Worm (Caenorhabditis elegans) whole organism, L4/young adult: ENCODE measurements around the gene F10C1.3.

Experiments used
- W03F9.2 ChIP-seq: fragments of 150-350 bp; optimal IDR thresholded peaks from 2 replicates; lab custom pipeline; 2014; ENCODE audit warnings: missing biosample characterization, missing genetic modification characterization
- dao-5 ChIP-seq: sonication (generic microtip); optimal IDR thresholded peaks from 2 replicates; lab custom pipeline; 2016; ENCODE audit warnings: missing genotype, missing genetic modification characterization, moderate library complexity, missing compliant biosample characterization
- him-1 ChIP-seq: sonication (generic microtip); optimal IDR thresholded peaks from 2 replicates; lab custom pipeline; 2016; ENCODE audit warnings: missing genotype, missing genetic modification reagents, missing genetic modification characterization, missing compliant biosample characterization

F10C1.3 gene

ce11 chrII:5781935-5782921, 24.7 kb upstream of the F10C1.3 start, which contains the start of gene K05F1.6:
Gene K05F1.6, plus strand, starts transcription at chrII:5782520.
- TF ChIP-seq dao-5 (tag; lab: Kevin White, UChicago) (peak; percentile 47), W03F9.2 (tag; lab: Kevin White, UChicago) (peak; percentile 67), him-1 (tag; lab: Kevin White, UChicago) (peak; percentile 34)

DNA sequence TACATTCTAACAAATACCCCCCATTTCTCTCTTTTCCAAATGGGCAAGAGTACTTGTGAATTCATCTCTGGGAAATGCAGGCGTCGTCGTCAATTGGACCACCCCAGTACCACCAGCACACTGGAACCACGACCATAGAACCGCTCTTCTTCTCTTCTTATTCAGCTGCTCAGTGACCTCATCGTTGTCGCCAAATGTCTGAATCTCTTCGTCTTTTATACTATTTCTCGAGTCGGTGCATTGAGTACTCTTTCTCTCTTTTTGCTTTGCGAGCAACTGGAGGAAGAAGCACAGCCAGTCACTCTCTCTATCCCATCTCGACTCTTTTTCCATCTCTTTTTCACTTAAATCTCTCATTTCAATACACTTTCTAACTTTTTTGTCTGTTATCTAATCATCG, 22.3 kb upstream of the F10C1.3 start:
- peak; percentile 75 for TF ChIP-seq him-1 (tag; lab: Kevin White, UChicago)
- no peak for TF ChIP-seq W03F9.2 (tag; lab: Kevin White, UChicago)

ce11 chrII:5777372-5777771, 19.8 kb upstream of the F10C1.3 start:
- TF ChIP-seq W03F9.2 (tag; lab: Kevin White, UChicago): no peak
- TF ChIP-seq him-1 (tag; lab: Kevin White, UChicago): no peak
- no peak for TF ChIP-seq dao-5 (tag; lab: Kevin White, UChicago)

DNA sequence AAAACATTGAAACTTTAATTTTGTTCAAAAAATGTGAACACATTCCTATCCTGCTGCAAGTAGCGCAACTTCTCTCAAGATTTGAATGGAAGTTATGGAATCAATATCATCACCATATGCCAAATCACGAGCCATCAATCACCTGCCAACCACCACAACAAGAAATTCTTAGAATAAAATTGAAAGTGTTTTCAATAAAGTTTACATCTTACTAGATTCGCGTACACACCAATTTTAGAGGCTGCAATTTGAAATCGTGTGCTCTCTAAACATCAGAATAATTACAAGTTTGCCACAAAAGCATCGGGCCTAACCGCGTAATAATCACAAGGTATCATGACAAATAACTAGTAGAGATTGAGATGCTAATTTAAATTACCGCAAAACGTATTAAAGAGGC, 17.3 kb upstream of the F10C1.3 start:
- TF ChIP-seq him-1 (tag; lab: Kevin White, UChicago) (no peak), W03F9.2 (tag; lab: Kevin White, UChicago) (no peak), dao-5 (tag; lab: Kevin White, UChicago) (no peak)

DNA sequence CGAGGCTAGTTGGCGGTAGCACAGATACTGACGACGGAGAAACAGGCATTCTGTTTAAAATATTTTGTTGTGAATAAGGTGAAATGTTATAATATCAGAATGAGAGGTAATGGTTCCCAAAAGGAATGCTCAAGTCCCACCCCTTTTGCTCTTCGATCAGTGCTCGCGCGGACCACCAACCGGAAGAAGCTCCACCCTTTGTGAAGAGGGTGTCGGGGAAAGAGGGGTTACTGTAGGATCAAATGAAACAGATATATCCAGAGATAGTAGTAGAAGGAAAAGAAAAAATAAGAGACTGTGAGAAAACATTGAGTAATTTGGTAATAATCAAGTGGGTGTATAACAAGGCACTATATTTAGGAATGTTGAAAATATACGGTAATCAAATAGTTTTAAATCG, 16.6 kb upstream of the F10C1.3 start, which contains the start of the genes dmd-5 and F10C1.1:
dmd-5 (minus strand) TSS at position 101 of the 400 bp plus-strand sequence.
F10C1.1 (plus strand) TSS at position 110 of the 400 bp plus-strand sequence.
- no peak for TF ChIP-seq him-1 (tag; lab: Kevin White, UChicago)
- TF ChIP-seq dao-5 (tag; lab: Kevin White, UChicago): no peak
- TF ChIP-seq W03F9.2 (tag; lab: Kevin White, UChicago): no peak

DNA sequence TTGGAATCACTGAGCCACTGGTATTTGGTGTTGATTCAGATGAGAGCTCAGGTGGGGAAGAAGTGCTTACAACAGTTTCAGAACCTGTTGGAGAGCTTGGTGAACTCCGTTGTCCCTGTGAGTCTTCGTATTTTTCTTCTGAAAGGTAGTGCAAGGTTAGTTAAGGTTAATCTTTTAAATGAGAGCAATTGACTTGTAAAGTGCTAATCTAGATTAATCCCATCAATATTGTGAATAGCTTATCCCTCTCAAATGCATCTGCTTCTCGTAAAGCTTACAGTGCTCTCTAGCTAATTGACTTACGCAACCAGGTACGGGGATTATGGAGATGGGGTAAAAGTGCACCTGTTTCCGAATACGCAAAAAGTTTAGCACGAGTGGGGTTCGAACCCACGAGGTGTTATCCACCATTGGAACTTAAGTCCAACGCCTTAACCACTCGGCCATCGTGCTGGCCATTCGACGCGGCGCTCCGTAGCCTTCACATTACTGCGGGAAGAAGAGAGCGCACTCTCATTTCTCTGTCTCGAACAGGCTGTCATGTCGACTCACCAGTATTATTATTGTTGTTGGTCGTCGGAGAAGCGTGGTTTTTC, 15.1 kb upstream of the F10C1.3 start:
- TF ChIP-seq him-1 (tag; lab: Kevin White, UChicago) (peak; percentile 28), W03F9.2 (tag; lab: Kevin White, UChicago) (no peak)

DNA sequence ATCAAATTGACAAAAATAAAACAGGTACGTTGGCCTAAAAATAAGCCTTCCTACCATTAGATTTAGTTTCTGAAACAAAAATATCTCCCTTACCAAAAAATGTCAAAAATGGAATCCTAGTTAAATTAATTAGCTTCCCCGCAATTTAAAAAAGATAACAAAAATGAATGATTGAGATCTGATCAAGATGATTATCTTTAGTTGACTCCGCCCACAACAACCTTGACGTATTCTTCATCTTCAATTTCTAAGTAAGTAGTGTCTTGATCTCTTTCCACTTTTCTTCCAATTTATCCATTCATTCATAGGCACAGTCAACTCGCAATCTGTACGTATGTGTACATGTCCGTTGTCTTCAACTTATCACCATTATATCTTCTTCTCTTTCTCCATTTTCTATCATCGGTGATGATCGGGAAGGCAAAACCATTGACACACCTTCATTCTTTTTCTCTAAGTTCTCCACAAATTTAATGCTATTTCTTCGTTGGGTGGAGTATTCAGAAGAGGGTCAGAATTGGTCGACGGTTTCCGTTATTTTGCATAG, 10.8 kb upstream of the F10C1.3 start:
- TF ChIP-seq W03F9.2 (tag; lab: Kevin White, UChicago) (no peak), dao-5 (tag; lab: Kevin White, UChicago) (no peak), him-1 (tag; lab: Kevin White, UChicago) (no peak)

DNA sequence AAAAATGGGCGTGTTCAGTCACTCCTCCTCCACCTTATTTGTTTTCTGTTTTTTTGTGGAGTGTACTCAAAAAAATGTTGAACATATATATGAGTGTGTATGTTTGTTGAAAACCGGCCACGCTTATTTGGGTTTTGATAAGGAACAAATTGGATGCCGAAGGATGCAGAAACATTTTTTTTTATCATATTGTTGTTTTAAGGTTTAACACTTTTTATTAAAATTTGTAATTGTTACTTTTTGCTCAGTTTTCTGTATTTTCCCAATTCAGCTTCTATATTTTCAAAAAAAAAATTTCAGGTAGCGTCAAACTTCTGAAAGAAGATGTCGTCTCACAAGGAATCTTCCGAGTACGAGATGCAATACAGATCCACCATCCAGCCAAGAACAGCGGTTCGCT, 7.8 kb upstream of the F10C1.3 start, which contains the start of gene ifb-1:
ifb-1 (plus strand) TSS at position 301 of the 400 bp plus-strand sequence.
- no peak for TF ChIP-seq W03F9.2 (tag; lab: Kevin White, UChicago)

DNA sequence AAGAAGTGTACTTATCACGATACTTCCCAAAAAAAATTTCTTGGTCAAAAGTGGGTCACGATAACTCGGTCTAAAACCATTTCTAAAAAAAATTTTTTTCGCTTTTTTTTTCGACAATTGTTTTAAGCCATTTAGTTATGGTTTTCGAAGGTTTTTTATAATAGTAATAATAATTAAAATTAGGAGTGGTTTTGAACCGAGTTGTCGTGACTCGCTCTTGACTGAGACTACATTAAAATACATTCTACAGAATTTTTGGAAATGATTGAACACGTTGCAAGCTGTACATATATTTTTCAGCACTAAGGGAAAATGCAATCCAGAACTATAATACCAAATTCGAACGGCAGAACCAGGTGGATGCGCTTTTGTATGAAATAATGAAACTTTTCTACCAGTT, 3.4 kb downstream of the F10C1.3 start, which contains the start of gene F10C1.8:
F10C1.8 (plus strand) TSS at position 301 of the 400 bp plus-strand sequence.
- TF ChIP-seq dao-5 (tag; lab: Kevin White, UChicago) (no peak), him-1 (tag; lab: Kevin White, UChicago) (no peak), W03F9.2 (tag; lab: Kevin White, UChicago) (no peak)

ce11 chrII:5751353-5751752, 6.2 kb downstream of the F10C1.3 start:
- TF ChIP-seq W03F9.2 (tag; lab: Kevin White, UChicago) (no peak), him-1 (tag; lab: Kevin White, UChicago) (no peak), dao-5 (tag; lab: Kevin White, UChicago) (no peak)

DNA sequence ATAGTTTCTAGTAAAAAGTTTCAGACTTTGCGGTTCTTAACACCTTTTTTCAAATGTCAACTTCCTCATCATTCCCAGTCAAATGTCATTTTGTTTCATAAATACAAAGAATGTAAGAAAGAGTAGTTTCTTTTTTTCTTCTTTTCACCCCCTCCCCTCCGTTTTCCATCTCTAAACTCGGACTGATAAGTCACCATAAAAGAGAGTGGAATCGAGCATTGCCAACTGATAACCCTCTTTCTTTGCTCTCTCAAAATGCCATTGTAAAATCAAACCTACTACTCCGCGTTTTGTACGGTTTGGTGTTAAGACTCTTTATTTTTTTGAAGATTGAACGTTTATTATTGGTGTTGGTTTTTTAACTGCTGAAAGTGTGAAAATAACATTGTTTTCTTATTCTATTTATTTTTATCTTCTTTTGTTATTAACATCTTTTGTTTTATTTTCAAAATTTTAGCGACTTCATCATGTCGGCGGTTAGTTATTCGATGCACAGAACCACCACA, 7.8 kb downstream of the F10C1.3 start, which contains the start of gene ifb-2:
ifb-2 (plus strand) TSS at position 456 of the 506 bp plus-strand sequence.
- TF ChIP-seq dao-5 (tag; lab: Kevin White, UChicago) (no peak), him-1 (tag; lab: Kevin White, UChicago) (no peak), W03F9.2 (tag; lab: Kevin White, UChicago) (no peak)

- TF ChIP-seq him-1 (tag; lab: Kevin White, UChicago): no peak
- no peak for TF ChIP-seq W03F9.2 (tag; lab: Kevin White, UChicago)
- TF ChIP-seq dao-5 (tag; lab: Kevin White, UChicago): no peak
Observed at ce11 chrII:5748395-5748794, 9.2 kb downstream of the F10C1.3 start.

DNA sequence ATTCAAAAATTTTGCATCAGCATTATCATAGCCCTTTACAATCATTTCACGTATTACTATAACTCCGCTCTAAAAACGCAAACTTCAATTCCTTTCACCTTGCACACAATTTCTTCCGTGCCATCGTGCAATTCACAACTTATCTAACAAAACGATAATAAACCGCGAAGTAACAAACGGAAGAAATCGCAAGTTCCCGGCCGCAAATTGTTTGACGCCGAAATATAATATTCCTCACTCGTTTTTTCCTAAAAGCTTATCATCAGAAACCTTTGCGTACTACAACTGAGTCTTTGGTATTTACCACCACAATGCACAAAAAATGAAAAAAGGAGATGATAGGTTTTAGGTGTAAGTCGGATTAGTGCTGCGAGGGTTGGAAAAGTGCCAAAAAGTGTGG, 10.2 kb downstream of the F10C1.3 start:
- TF ChIP-seq dao-5 (tag; lab: Kevin White, UChicago) (no peak), him-1 (tag; lab: Kevin White, UChicago) (no peak), W03F9.2 (tag; lab: Kevin White, UChicago) (no peak)
